Worm (Caenorhabditis elegans) whole organism, L4 larva: ENCODE results near the gene spp-27.
A peak's percentile ranks its signal among the peaks of the same experiment; 100 is the strongest.

Experiments used
- F26F4.8 ChIP-seq: fragments of 200-800 bp; sonication (Bioruptor generic); conservative IDR thresholded peaks from 2 replicates; pipeline ENCODE4 v1.3.6; 2022; ENCODE audit warnings: missing genetic modification characterization, missing compliant biosample characterization
- F37D6.2 ChIP-seq: sonication (generic microtip); optimal IDR thresholded peaks from 2 replicates; lab custom pipeline; 2016; ENCODE audit warnings: mild to moderate bottlenecking, missing genetic modification characterization, missing compliant biosample characterization
- F49E8.2 ChIP-seq: sonication (generic microtip); optimal IDR thresholded peaks from 2 replicates; lab custom pipeline; 2016; ENCODE audit warnings: missing compliant biosample characterization, mild to moderate bottlenecking, missing genetic modification characterization, borderline replicate concordance
- R02D3.7 ChIP-seq: fragments of 150-350 bp; sonication (generic microtip); optimal IDR thresholded peaks from 3 replicates; lab custom pipeline; 2014; ENCODE audit warnings: missing biosample characterization, missing genetic modification characterization
- T26A8.4 ChIP-seq: fragments of 200-800 bp; sonication (Bioruptor generic); IDR thresholded peaks from 2 replicates; pipeline ENCODE4 v1.3.6; 2022; ENCODE audit warnings: missing genetic modification characterization, missing compliant biosample characterization
- Y48G9A.11 ChIP-seq: fragments of 200-800 bp; sonication (Bioruptor generic); IDR thresholded peaks from 2 replicates; pipeline ENCODE4 v1.3.6; 2022; ENCODE audit warnings: missing genetic modification reagents, missing genetic modification characterization, missing compliant biosample characterization
- Y75B8A.6 ChIP-seq: fragments of 200-800 bp; sonication (Bioruptor generic); IDR thresholded peaks from 2 replicates; pipeline ENCODE4 v1.3.6; 2022; ENCODE audit warnings: missing genetic modification reagents, missing genetic modification characterization, missing compliant biosample characterization
- ZK546.5 ChIP-seq, 2 experiments: sonication (generic microtip); optimal IDR thresholded peaks; 2 replicates each; lab custom pipeline; 2017; ENCODE audit warnings: missing biosample characterization in 2 of 2, missing genetic modification characterization in 2 of 2
- aha-1 ChIP-seq: fragments of 150-350 bp; peaks from one replicate; lab custom pipeline; 2014; ENCODE audit warnings: missing biosample characterization, missing genetic modification characterization
- ama-1 ChIP-seq: fragments of 150-350 bp; optimal IDR thresholded peaks from 2 replicates; lab custom pipeline; 2014; ENCODE audit warnings: inconsistent platforms, mixed read lengths
- attf-4 ChIP-seq: sonication (generic microtip); optimal IDR thresholded peaks from 3 replicates; lab custom pipeline; 2017; ENCODE audit warnings: missing biosample characterization, missing genetic modification characterization
- ceh-20 ChIP-seq: fragments of 200-800 bp; sonication (Bioruptor generic); IDR thresholded peaks from 2 replicates; pipeline ENCODE4 v1.3.6; 2022; ENCODE audit warnings: missing genetic modification reagents, missing genetic modification characterization, missing compliant biosample characterization
- ceh-62 ChIP-seq: sonication (generic microtip); optimal IDR thresholded peaks from 2 replicates; lab custom pipeline; 2017; ENCODE audit warnings: missing biosample characterization, missing genetic modification characterization
- ceh-82 ChIP-seq: sonication (generic microtip); optimal IDR thresholded peaks from 2 replicates; lab custom pipeline; 2017; ENCODE audit warnings: missing biosample characterization, missing genetic modification characterization
- ces-1 ChIP-seq: fragments of 150-350 bp; sonication (generic microtip); optimal IDR thresholded peaks from 4 replicates; lab custom pipeline; 2014; ENCODE audit warnings: missing biosample characterization, missing genetic modification reagents, missing genetic modification characterization
- cey-2 ChIP-seq: sonication (generic microtip); optimal IDR thresholded peaks from 3 replicates; lab custom pipeline; 2017; ENCODE audit warnings: missing genetic modification characterization, mild to moderate bottlenecking, missing compliant biosample characterization, antibody characterized with exemption, borderline replicate concordance; ENCODE audit not compliant: insufficient read depth
- ctbp-1 ChIP-seq: fragments of 200-800 bp; sonication (Bioruptor generic); IDR thresholded peaks from 2 replicates; pipeline ENCODE4 v1.3.6; 2022; ENCODE audit warnings: missing genetic modification reagents, missing genetic modification characterization, missing compliant biosample characterization
- daf-12 ChIP-seq: fragments of 150-350 bp; optimal IDR thresholded peaks from 2 replicates; lab custom pipeline; 2014; ENCODE audit warnings: missing biosample characterization, missing genetic modification reagents, missing genetic modification characterization
- daf-19 ChIP-seq: fragments of 200-800 bp; sonication (Bioruptor generic); conservative IDR thresholded peaks from 2 replicates; pipeline ENCODE4 v1.3.6; 2022; ENCODE audit warnings: missing genetic modification characterization, missing compliant biosample characterization
- dmd-6 ChIP-seq: fragments of 200-800 bp; sonication (Bioruptor generic); IDR thresholded peaks from 2 replicates; pipeline ENCODE4 v1.3.6; 2022; ENCODE audit warnings: missing genetic modification reagents, missing genetic modification characterization, missing compliant biosample characterization
- dmd-9 ChIP-seq: fragments of 200-800 bp; sonication (Bioruptor generic); IDR thresholded peaks from 2 replicates; pipeline ENCODE4 v1.3.6; 2022; ENCODE audit warnings: missing genetic modification reagents, missing genetic modification characterization, missing compliant biosample characterization
- dpl-1 ChIP-seq: fragments of 150-350 bp; optimal IDR thresholded peaks from 2 replicates; lab custom pipeline; 2014; ENCODE audit warnings: missing biosample characterization, missing genetic modification reagents, missing genetic modification characterization
- fkh-10 ChIP-seq: fragments of 150-350 bp; optimal IDR thresholded peaks from 2 replicates; lab custom pipeline; 2014; ENCODE audit warnings: missing biosample characterization, missing genetic modification reagents, missing genetic modification characterization
- gei-8 ChIP-seq: fragments of 200-800 bp; sonication (Bioruptor generic); optimal IDR thresholded peaks from 2 replicates; lab custom pipeline; 2018; ENCODE audit warnings: mild to moderate bottlenecking, missing genetic modification characterization, missing compliant biosample characterization
- hmg-1.1 ChIP-seq: fragments of 200-800 bp; sonication (Bioruptor generic); IDR thresholded peaks from 2 replicates; pipeline ENCODE4 v1.3.6; 2022; ENCODE audit warnings: missing genetic modification reagents, missing genetic modification characterization, missing compliant biosample characterization
- jun-1 ChIP-seq: fragments of 150-350 bp; optimal IDR thresholded peaks from 2 replicates; lab custom pipeline; 2014; ENCODE audit warnings: missing biosample characterization, missing genetic modification reagents, missing genetic modification characterization
- lim-7 ChIP-seq: fragments of 200-800 bp; sonication (Bioruptor generic); IDR thresholded peaks from 2 replicates; pipeline ENCODE4 v1.3.6; 2022; ENCODE audit warnings: missing genetic modification characterization, missing compliant biosample characterization
- lin-1 ChIP-seq: fragments of 200-800 bp; sonication (Bioruptor generic); IDR thresholded peaks from 2 replicates; pipeline ENCODE4 v1.3.6; 2022; ENCODE audit warnings: missing genetic modification reagents, missing genetic modification characterization, missing compliant biosample characterization
- lin-15B ChIP-seq: fragments of 150-350 bp; sonication (generic microtip); optimal IDR thresholded peaks from 3 replicates; lab custom pipeline; 2014; ENCODE audit warnings: missing biosample characterization, missing genetic modification characterization
- lin-38 ChIP-seq: fragments of 200-800 bp; sonication (Bioruptor generic); IDR thresholded peaks from 2 replicates; pipeline ENCODE4 v1.3.6; 2022; ENCODE audit warnings: missing genetic modification reagents, missing genetic modification characterization, missing compliant biosample characterization
- lsy-2 ChIP-seq, 2 experiments: fragments of 150-350 bp in 1 of 2; sonication (generic microtip) in 1 of 2; optimal IDR thresholded peaks; 2 replicates each; lab custom pipeline; 2014 to 2017; ENCODE audit warnings: missing biosample characterization in 2 of 2, missing genetic modification characterization in 2 of 2
- madf-9 ChIP-seq: fragments of 200-800 bp; sonication (Bioruptor generic); conservative IDR thresholded peaks from 2 replicates; pipeline ENCODE4 v1.3.6; 2022; ENCODE audit warnings: missing genetic modification reagents, missing genetic modification characterization, missing compliant biosample characterization
- mdt-29 ChIP-seq: fragments of 200-800 bp; sonication (Bioruptor generic); IDR thresholded peaks from 2 replicates; pipeline ENCODE4 v1.3.6; 2022; ENCODE audit warnings: missing genetic modification reagents, missing genetic modification characterization, missing compliant biosample characterization
- mxl-3 ChIP-seq: fragments of 200-800 bp; sonication (Bioruptor generic); optimal IDR thresholded peaks from 2 replicates; lab custom pipeline; 2018; ENCODE audit warnings: mild to moderate bottlenecking, missing genetic modification characterization, missing compliant biosample characterization
- nhr-10 ChIP-seq: fragments of 150-350 bp; optimal IDR thresholded peaks from 2 replicates; lab custom pipeline; 2014; ENCODE audit warnings: missing biosample characterization, missing genetic modification characterization
- nhr-237 ChIP-seq: sonication (generic microtip); optimal IDR thresholded peaks from 2 replicates; lab custom pipeline; 2017; ENCODE audit warnings: missing biosample characterization, missing genetic modification characterization
- nhr-25 ChIP-seq: sonication (generic microtip); optimal IDR thresholded peaks from 2 replicates; lab custom pipeline; 2017; ENCODE audit warnings: missing genetic modification characterization, mild to moderate bottlenecking, missing compliant biosample characterization, antibody characterized with exemption, moderate library complexity, borderline replicate concordance; ENCODE audit not compliant: insufficient read depth
- nhr-28 ChIP-seq: fragments of 150-350 bp; optimal IDR thresholded peaks from 2 replicates; lab custom pipeline; 2014; ENCODE audit warnings: missing biosample characterization, missing genetic modification characterization
- nhr-41 ChIP-seq: fragments of 200-800 bp; sonication (Bioruptor generic); IDR thresholded peaks from 2 replicates; pipeline ENCODE4 v1.3.6; 2022; ENCODE audit warnings: missing genetic modification reagents, missing genetic modification characterization, missing compliant biosample characterization
- nhr-6 ChIP-seq: fragments of 150-350 bp; optimal IDR thresholded peaks from 2 replicates; lab custom pipeline; 2014; ENCODE audit warnings: missing biosample characterization, missing genetic modification characterization
- nhr-77 ChIP-seq: fragments of 150-350 bp; optimal IDR thresholded peaks from 2 replicates; lab custom pipeline; 2014; ENCODE audit warnings: missing biosample characterization, missing genetic modification characterization
- sdz-12 ChIP-seq: fragments of 200-800 bp; sonication (Bioruptor generic); optimal IDR thresholded peaks from 2 replicates; lab custom pipeline; 2018; ENCODE audit warnings: mild to moderate bottlenecking, missing genetic modification characterization, missing compliant biosample characterization
- snpc-1.2 ChIP-seq: fragments of 200-800 bp; sonication (Bioruptor generic); IDR thresholded peaks from 2 replicates; pipeline ENCODE4 v1.3.6; 2022; ENCODE audit warnings: missing genetic modification reagents, missing genetic modification characterization, missing compliant biosample characterization
- spr-3 ChIP-seq: fragments of 200-800 bp; sonication (Bioruptor generic); optimal IDR thresholded peaks from 2 replicates; lab custom pipeline; 2018; ENCODE audit warnings: mild to moderate bottlenecking, missing genetic modification characterization, missing compliant biosample characterization
- tra-1 ChIP-seq: fragments of 200-800 bp; sonication (Bioruptor generic); IDR thresholded peaks from 2 replicates; pipeline ENCODE4 v1.3.6; 2022; ENCODE audit warnings: missing genetic modification reagents, missing genetic modification characterization, missing compliant biosample characterization
- unc-130 ChIP-seq: sonication (generic microtip); optimal IDR thresholded peaks from 2 replicates; lab custom pipeline; 2016; ENCODE audit warnings: missing genetic modification reagents, missing genetic modification characterization, missing compliant biosample characterization
- unc-62 ChIP-seq, 3 experiments: fragments of 150-350 bp in 1 of 3; sonication (generic microtip); optimal IDR thresholded peaks in 2 of 3; peaks in 1 of 3; 1 replicate in 1 of 3; 2 replicates in 2 of 3; lab custom pipeline; 2014 to 2017; ENCODE audit warnings: missing biosample characterization in 3 of 3, missing genetic modification characterization in 3 of 3, missing genetic modification reagents in 3 of 3, missing genotype in 1 of 3
- vab-7 ChIP-seq: fragments of 200-800 bp; sonication (Bioruptor generic); IDR thresholded peaks from 2 replicates; pipeline ENCODE4 v1.3.6; 2022; ENCODE audit warnings: missing genetic modification reagents, missing genetic modification characterization, missing compliant biosample characterization
- zfp-3 ChIP-seq: fragments of 200-800 bp; sonication (Bioruptor generic); conservative IDR thresholded peaks from 2 replicates; pipeline ENCODE4 v1.3.6; 2022; ENCODE audit warnings: missing genetic modification reagents, missing genetic modification characterization, missing compliant biosample characterization
- zip-11 ChIP-seq: fragments of 200-800 bp; sonication (Bioruptor generic); IDR thresholded peaks from 2 replicates; pipeline ENCODE4 v1.3.6; 2022; ENCODE audit warnings: missing genetic modification characterization, missing compliant biosample characterization
- ztf-11 ChIP-seq: fragments of 150-350 bp; optimal IDR thresholded peaks from 2 replicates; lab custom pipeline; 2014; ENCODE audit warnings: missing biosample characterization, missing genetic modification characterization
- ztf-7 ChIP-seq: fragments of 150-350 bp; optimal IDR thresholded peaks from 2 replicates; lab custom pipeline; 2014; ENCODE audit warnings: missing biosample characterization, missing genetic modification characterization

Gene spp-27

DNA sequence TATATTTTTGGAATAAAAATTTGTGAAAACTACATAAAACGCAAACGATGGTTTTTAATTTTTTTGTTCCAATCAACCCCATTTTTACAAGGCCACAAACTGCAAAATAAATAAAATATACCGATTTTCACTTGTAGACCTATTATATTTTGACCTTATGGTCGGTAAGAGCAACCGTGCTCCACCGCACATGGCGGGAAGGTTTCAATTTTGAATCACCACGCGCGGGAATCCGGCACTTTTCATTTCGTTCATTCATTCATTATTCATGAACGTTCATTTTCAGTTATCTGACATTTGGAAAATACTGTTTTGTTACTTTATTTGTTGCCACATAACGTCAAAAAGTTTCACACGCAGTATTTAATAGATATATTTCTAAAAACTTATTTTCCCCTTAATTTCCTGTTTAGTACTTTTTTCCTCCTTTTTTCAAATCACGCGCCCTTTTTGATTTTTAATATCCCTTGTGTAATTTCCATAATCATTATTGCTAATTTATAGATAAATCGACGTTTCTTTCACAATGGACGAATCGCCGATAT, 36.8 kb upstream of the spp-27 start, which contains the start of gene hcp-1:
Gene hcp-1 (plus strand): TSS at position 495 of the 545 bp plus-strand sequence.
- TF ChIP-seq snpc-1.2 (GFP tag; lab: Robert Waterston, UW): peak; percentile 55; the same call in 1 of the 2 replicates
- no peak for TF ChIP-seq cey-2 (tag; lab: Kevin White, UChicago)
- TF ChIP-seq nhr-25 (tag; lab: Kevin White, UChicago): no peak
- no peak for TF ChIP-seq mdt-29 (GFP tag; lab: Robert Waterston, UW)
- no peak for TF ChIP-seq fkh-10 (GFP tag; lab: Kevin White, UChicago)
- no peak for TF ChIP-seq gei-8 (GFP tag; lab: Kevin White, UChicago)
- TF ChIP-seq ztf-11 (tag; lab: Kevin White, UChicago): no peak
- TF ChIP-seq dmd-9 (GFP tag; lab: Robert Waterston, UW): no peak
- no peak for TF ChIP-seq daf-19
- TF ChIP-seq ZK546.5 (tag; optimal IDR thresholded peaks at IDR 0.05; lab: Kevin White, UChicago): no peak
- no peak for TF ChIP-seq ztf-7 (tag; lab: Kevin White, UChicago)
- TF ChIP-seq sdz-12 (GFP tag; lab: Kevin White, UChicago): no peak
- TF ChIP-seq madf-9 (GFP tag; lab: Robert Waterston, UW): no peak
- TF ChIP-seq aha-1 (tag; lab: Kevin White, UChicago): no peak
- no peak for TF ChIP-seq nhr-10
- TF ChIP-seq lin-1 (GFP tag; lab: Robert Waterston, UW): no peak
- no peak for TF ChIP-seq F26F4.8 (GFP tag; lab: Robert Waterston, UW)
- no peak for TF ChIP-seq daf-12
- TF ChIP-seq lin-38 (GFP tag; lab: Robert Waterston, UW): peak; percentile 97
- TF ChIP-seq nhr-41 (GFP tag; lab: Robert Waterston, UW): no peak
- TF ChIP-seq ceh-20 (GFP tag; lab: Robert Waterston, UW): no peak
- TF ChIP-seq F37D6.2: no peak
- TF ChIP-seq dpl-1 (GFP tag; lab: Kevin White, UChicago): peak; percentile 85
- TF ChIP-seq jun-1 (tag; lab: Kevin White, UChicago): no peak
- TF ChIP-seq Y75B8A.6 (GFP tag; lab: Robert Waterston, UW): no peak
- TF ChIP-seq ama-1 (lab: Kevin White, UChicago): no peak
- TF ChIP-seq Y48G9A.11 (GFP tag; lab: Robert Waterston, UW): peak; percentile 81
- TF ChIP-seq nhr-237: no peak
- TF ChIP-seq T26A8.4 (GFP tag; lab: Robert Waterston, UW): no peak
- TF ChIP-seq unc-130 (GFP tag; lab: Kevin White, UChicago): peak; percentile 81
- no peak for TF ChIP-seq lsy-2 (tag; optimal IDR thresholded peaks at IDR 0.05; lab: Kevin White, UChicago)
- no peak for TF ChIP-seq tra-1 (GFP tag; lab: Robert Waterston, UW)
- no peak for TF ChIP-seq unc-62 (GFP tag; optimal IDR thresholded peaks at IDR 0.05 in 1 of 2; lab: Kevin White, UChicago)
- TF ChIP-seq unc-62 (tag; optimal IDR thresholded peaks at IDR 0.05; lab: Kevin White, UChicago): no peak
- TF ChIP-seq R02D3.7 (tag; lab: Kevin White, UChicago): no peak
- TF ChIP-seq ces-1 (GFP tag; lab: Kevin White, UChicago): no peak
- no peak for TF ChIP-seq dmd-6 (GFP tag; lab: Robert Waterston, UW)
- no peak for TF ChIP-seq ceh-82 (tag; lab: Kevin White, UChicago)
- no peak for TF ChIP-seq zip-11 (GFP tag; lab: Robert Waterston, UW)
- TF ChIP-seq lim-7: no peak
- TF ChIP-seq mxl-3 (GFP tag; lab: Kevin White, UChicago): no peak
- TF ChIP-seq vab-7 (GFP tag; lab: Robert Waterston, UW): no peak
- TF ChIP-seq nhr-6: peak; percentile 47
- TF ChIP-seq hmg-1.1 (GFP tag; lab: Robert Waterston, UW): no peak
- TF ChIP-seq ctbp-1 (GFP tag; lab: Robert Waterston, UW): no peak
- TF ChIP-seq zfp-3 (GFP tag; lab: Robert Waterston, UW): no peak
- no peak for TF ChIP-seq attf-4 (tag; lab: Kevin White, UChicago)
- TF ChIP-seq ceh-62 (tag; lab: Kevin White, UChicago): no peak
- peak; percentile 35 for TF ChIP-seq nhr-28 (tag; lab: Kevin White, UChicago)
- TF ChIP-seq nhr-77 (tag; lab: Kevin White, UChicago): no peak
- no peak for TF ChIP-seq lin-15B
- TF ChIP-seq spr-3 (GFP tag; lab: Kevin White, UChicago): no peak
- TF ChIP-seq F49E8.2 (tag; lab: Kevin White, UChicago): peak; percentile 77
